Fruit fly (Drosophila melanogaster) whole organism, adult: ENCODE data around the gene cm.

Source experiments
- CG11617 ChIP-seq: fragments of 200-800 bp; sonication (Bioruptor generic); optimal IDR thresholded peaks from 2 replicates; lab custom pipeline; 2017; ENCODE audit warnings: mild to moderate bottlenecking, missing biosample characterization, missing genetic modification reagents, missing genetic modification characterization
- CG12768 ChIP-seq: fragments of 200-800 bp; sonication (Bioruptor generic); optimal IDR thresholded peaks from 2 replicates; lab custom pipeline; 2017; ENCODE audit warnings: missing biosample characterization, missing genetic modification characterization, mild to moderate bottlenecking, moderate library complexity, missing genetic modification reagents
- CG14711 ChIP-seq: fragments of 200-800 bp; sonication (Bioruptor generic); optimal IDR thresholded peaks from 2 replicates; lab custom pipeline; 2018; ENCODE audit warnings: missing biosample characterization, mild to moderate bottlenecking, missing genetic modification characterization, moderate library complexity
- CG1620 ChIP-seq: fragments of 200-800 bp; sonication (Bioruptor generic); optimal IDR thresholded peaks from 2 replicates; lab custom pipeline; 2016; ENCODE audit warnings: missing biosample characterization, missing genetic modification characterization
- CG33017 ChIP-seq: fragments of 200-800 bp; sonication (Bioruptor generic); optimal IDR thresholded peaks from 2 replicates; lab custom pipeline; 2018; ENCODE audit warnings: missing biosample characterization, mild to moderate bottlenecking, missing genetic modification characterization, moderate library complexity
- CG5204 ChIP-seq: fragments of 200-800 bp; sonication (Bioruptor generic); optimal IDR thresholded peaks from 2 replicates; lab custom pipeline; 2016; ENCODE audit warnings: missing biosample characterization, missing genetic modification characterization
- CG7045 ChIP-seq: fragments of 200-800 bp; sonication (Bioruptor generic); optimal IDR thresholded peaks from 2 replicates; lab custom pipeline; 2017; ENCODE audit warnings: missing biosample characterization, mild to moderate bottlenecking, missing genetic modification characterization
- CG7101 ChIP-seq: fragments of 200-800 bp; sonication (Bioruptor generic); optimal IDR thresholded peaks from 2 replicates; lab custom pipeline; 2018; ENCODE audit warnings: missing biosample characterization, mild to moderate bottlenecking, missing genetic modification characterization, moderate library complexity
- Clk ChIP-seq: fragments of 200-800 bp; sonication (Bioruptor generic); optimal IDR thresholded peaks from 2 replicates; lab custom pipeline; 2017; ENCODE audit warnings: missing biosample characterization, missing genetic modification characterization
- Crg-1 ChIP-seq: fragments of 200-800 bp; sonication (Bioruptor generic); optimal IDR thresholded peaks from 2 replicates; lab custom pipeline; 2016; ENCODE audit warnings: missing biosample characterization, missing genetic modification characterization
- Hr96 ChIP-seq: fragments of 200-800 bp; sonication (Bioruptor generic); optimal IDR thresholded peaks from 2 replicates; lab custom pipeline; 2016; ENCODE audit warnings: missing biosample characterization, missing genetic modification characterization
- Mnt ChIP-seq: fragments of 200-800 bp; sonication (Bioruptor generic); optimal IDR thresholded peaks from 2 replicates; lab custom pipeline; 2016; ENCODE audit warnings: missing biosample characterization, mild to moderate bottlenecking, missing genetic modification characterization
- bab1 ChIP-seq: fragments of 200-800 bp; sonication (Bioruptor generic); optimal IDR thresholded peaks from 3 replicates; lab custom pipeline; 2019; ENCODE audit warnings: missing biosample characterization, mild to moderate bottlenecking, missing genetic modification characterization, moderate library complexity
- cic ChIP-seq: fragments of 200-800 bp; sonication (Bioruptor generic); optimal IDR thresholded peaks from 2 replicates; lab custom pipeline; 2017; ENCODE audit warnings: missing biosample characterization, mild to moderate bottlenecking, missing genetic modification characterization, moderate library complexity
- cnc ChIP-seq, 2 experiments: fragments of >200 bp; optimal IDR thresholded peaks; 2 replicates each; lab custom pipeline; 2017
- kay ChIP-seq: fragments of 200-800 bp; sonication (Bioruptor generic); peaks from one replicate; lab custom pipeline; 2016; ENCODE audit warnings: missing biosample characterization, missing genetic modification characterization, borderline replicate concordance
- ovo ChIP-seq: fragments of 200-800 bp; sonication (Bioruptor generic); optimal IDR thresholded peaks from 2 replicates; lab custom pipeline; 2016; ENCODE audit warnings: missing biosample characterization, missing genetic modification characterization
- pad ChIP-seq: fragments of 200-800 bp; sonication (Bioruptor generic); optimal IDR thresholded peaks from 3 replicates; lab custom pipeline; 2017; ENCODE audit warnings: missing biosample characterization, missing genetic modification characterization, mild to moderate bottlenecking, moderate library complexity, missing genetic modification reagents
- tj ChIP-seq: fragments of 200-800 bp; sonication (Bioruptor generic); optimal IDR thresholded peaks from 3 replicates; lab custom pipeline; 2017; ENCODE audit warnings: missing biosample characterization, mild to moderate bottlenecking, missing genetic modification characterization, moderate library complexity
- toe ChIP-seq: fragments of 200-800 bp; sonication (Bioruptor generic); optimal IDR thresholded peaks from 2 replicates; lab custom pipeline; 2016; ENCODE audit warnings: missing biosample characterization, missing genetic modification characterization

Gene cm

DNA sequence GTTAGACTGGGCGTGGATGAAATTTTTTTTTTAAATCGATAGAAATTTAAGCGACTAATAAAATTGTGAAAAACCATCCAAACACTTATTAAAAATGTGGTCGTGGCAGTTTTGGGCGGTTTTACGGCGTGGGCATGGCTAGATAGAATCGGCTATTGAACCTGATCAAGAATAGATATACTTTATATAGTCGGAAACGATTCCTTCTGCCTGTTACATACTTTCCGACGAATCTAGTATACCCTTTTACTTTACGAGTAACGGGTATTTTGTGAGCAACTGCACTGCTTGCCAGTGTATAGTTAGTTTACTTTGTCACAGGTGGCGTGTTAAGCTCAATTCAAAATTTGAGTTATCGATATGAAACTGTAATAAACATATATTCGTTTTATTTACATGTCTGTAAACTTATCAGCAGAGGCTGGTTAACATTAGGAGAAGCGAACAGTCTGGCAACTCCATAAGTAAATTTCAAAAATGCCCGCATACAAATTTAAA lies 4.0 kb upstream of the cm start:
- peak; percentile 43 for TF ChIP-seq CG7101 (tag; lab: Kevin White, UChicago)
- peak; percentile 98 for TF ChIP-seq cic (GFP tag; lab: Kevin White, UChicago)
- TF ChIP-seq CG12768 (GFP tag; lab: Kevin White, UChicago): no peak
- TF ChIP-seq CG33017: no peak
- peak; percentile 78 for TF ChIP-seq kay (GFP tag; lab: Kevin White, UChicago)
- TF ChIP-seq tj (GFP tag; lab: Kevin White, UChicago): no peak
- TF ChIP-seq CG7045 (GFP tag; lab: Kevin White, UChicago): no peak
- peak; percentile 13 for TF ChIP-seq CG1620 (GFP tag; lab: Kevin White, UChicago)
- peak; percentile 18 for TF ChIP-seq pad (GFP tag; lab: Kevin White, UChicago)
- TF ChIP-seq Mnt (GFP tag; lab: Kevin White, UChicago): peak; percentile 47
- peak; percentile 66 for TF ChIP-seq Hr96 (GFP tag; lab: Kevin White, UChicago)
- peak; percentile 23 for TF ChIP-seq toe
- TF ChIP-seq Crg-1: peak; percentile 31
- TF ChIP-seq CG5204 (GFP tag; lab: Kevin White, UChicago): peak; percentile 2
- TF ChIP-seq CG14711: peak; percentile 19
- TF ChIP-seq Clk (GFP tag; lab: Kevin White, UChicago): no peak
- TF ChIP-seq ovo (GFP tag; lab: Kevin White, UChicago): no peak
- peak; percentile 44 for TF ChIP-seq CG11617 (GFP tag; lab: Kevin White, UChicago)
- no peak for TF ChIP-seq cnc (optimal IDR thresholded peaks at IDR 0.05; lab: Kevin White, UChicago)
- TF ChIP-seq bab1 (GFP tag; lab: Kevin White, UChicago): peak; percentile 72

dm6 chrX:7013320-7014214 lies 2.6 kb upstream of the cm start, which contains the start of the genes CG3032 and CG4593:
Gene CG3032 (minus strand): TSS chrX:7013881.
Gene CG4593 (plus strand): TSS chrX:7013887.
- TF ChIP-seq ovo (GFP tag; lab: Kevin White, UChicago): peak; percentile 28
- peak; percentile 66 for TF ChIP-seq pad (GFP tag; lab: Kevin White, UChicago)
- TF ChIP-seq Mnt (GFP tag; lab: Kevin White, UChicago): peak; percentile 83
- peak; percentile 93 for TF ChIP-seq CG14711
- TF ChIP-seq tj (GFP tag; lab: Kevin White, UChicago): peak; percentile 53
- TF ChIP-seq bab1 (GFP tag; lab: Kevin White, UChicago): peak; percentile 93
- no peak for TF ChIP-seq cic (GFP tag; lab: Kevin White, UChicago)
- TF ChIP-seq CG11617 (GFP tag; lab: Kevin White, UChicago): peak; percentile 66
- peak; percentile 96 for TF ChIP-seq CG7101 (tag; lab: Kevin White, UChicago)
- TF ChIP-seq Hr96 (GFP tag; lab: Kevin White, UChicago): peak; percentile 85
- peak; percentile 85 for TF ChIP-seq CG1620 (GFP tag; lab: Kevin White, UChicago)
- peak; percentile 68 for TF ChIP-seq CG7045 (GFP tag; lab: Kevin White, UChicago)
- TF ChIP-seq Clk (GFP tag; lab: Kevin White, UChicago): no peak
- peak; percentile 14 for TF ChIP-seq kay (GFP tag; lab: Kevin White, UChicago)
- peak; percentile 76 for TF ChIP-seq Crg-1
- TF ChIP-seq CG12768 (GFP tag; lab: Kevin White, UChicago): peak; percentile 70
- TF ChIP-seq CG5204 (GFP tag; lab: Kevin White, UChicago): peak; percentile 75
- peak; percentile 63 for TF ChIP-seq toe
- no peak for TF ChIP-seq cnc (optimal IDR thresholded peaks at IDR 0.05; lab: Kevin White, UChicago)
- TF ChIP-seq CG33017: peak; percentile 85

dm6 chrX:7008102-7009087 lies 2.5 kb downstream of the cm start:
- peak; percentile 1 for TF ChIP-seq CG7101 (tag; lab: Kevin White, UChicago)
- TF ChIP-seq CG33017: no peak

dm6 chrX:7007693-7008092 lies 3.3 kb downstream of the cm start:
- peak; percentile 13 for TF ChIP-seq CG14711
- TF ChIP-seq kay (GFP tag; lab: Kevin White, UChicago): no peak
- TF ChIP-seq cic (GFP tag; lab: Kevin White, UChicago): no peak

DNA sequence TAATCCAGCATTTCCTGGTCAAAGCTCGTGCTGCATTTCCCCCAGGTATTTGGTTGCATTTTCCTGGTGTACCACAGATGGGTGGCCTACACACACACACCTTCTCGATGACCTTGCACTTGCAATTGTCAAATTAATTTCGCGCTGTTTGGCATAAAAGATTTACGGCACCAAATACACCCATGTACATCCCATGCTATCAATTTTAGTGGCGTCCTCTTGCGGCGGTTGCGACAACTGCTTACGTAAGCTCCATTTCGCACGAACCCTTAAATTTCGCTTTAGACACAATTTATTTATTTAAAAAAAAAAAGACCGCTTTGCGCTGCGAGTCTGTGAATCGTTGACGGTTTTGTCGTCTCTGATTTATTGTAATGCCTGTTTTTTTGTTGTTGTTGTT lies 5.5 kb downstream of the cm start:
- no peak for TF ChIP-seq Crg-1
- no peak for TF ChIP-seq CG7101 (tag; lab: Kevin White, UChicago)
- TF ChIP-seq CG12768 (GFP tag; lab: Kevin White, UChicago): no peak
- no peak for TF ChIP-seq CG1620 (GFP tag; lab: Kevin White, UChicago)
- no peak for TF ChIP-seq CG11617 (GFP tag; lab: Kevin White, UChicago)
- peak; percentile 62 for TF ChIP-seq tj (GFP tag; lab: Kevin White, UChicago)
- TF ChIP-seq CG14711: no peak
